Worm (Caenorhabditis elegans): Measurements from ENCODE around the gene K08H10.6.
A peak's percentile ranks its signal among the peaks of the same experiment; 100 is the strongest.

ce11 chrV:10039837-10040236 is 44.1 kb upstream of the K08H10.6 start:
- TF ChIP-seq dve-1 (tag; optimal IDR thresholded peaks at IDR 0.05), result peak; percentile 47
- peak; percentile 65 for TF ChIP-seq ets-4 (tag; optimal IDR thresholded peaks at IDR 0.05)
- TF ChIP-seq ceh-19 (GFP tag; optimal IDR thresholded peaks at IDR 0.05), result no peak
- TF ChIP-seq madf-2 (tag; optimal IDR thresholded peaks at IDR 0.05), result no peak

Data from whole organism, late embryonic.